Worm (Caenorhabditis elegans) whole organism, young adult: ENCODE measurements around the gene lips-2.

Experiments used
- D2030.7 ChIP-seq: fragments of 200-800 bp; sonication (Bioruptor generic); IDR thresholded peaks from 2 replicates; pipeline ENCODE4 v1.3.6; 2022; ENCODE audit warnings: missing genetic modification reagents, missing genetic modification characterization, missing compliant biosample characterization
- ZK185.1 ChIP-seq: sonication (generic microtip); optimal IDR thresholded peaks from 2 replicates; lab custom pipeline; 2016; ENCODE audit warnings: mild to moderate bottlenecking, missing genetic modification characterization, missing compliant biosample characterization; ENCODE audit not compliant: poor library complexity, severe bottlenecking

DNA sequence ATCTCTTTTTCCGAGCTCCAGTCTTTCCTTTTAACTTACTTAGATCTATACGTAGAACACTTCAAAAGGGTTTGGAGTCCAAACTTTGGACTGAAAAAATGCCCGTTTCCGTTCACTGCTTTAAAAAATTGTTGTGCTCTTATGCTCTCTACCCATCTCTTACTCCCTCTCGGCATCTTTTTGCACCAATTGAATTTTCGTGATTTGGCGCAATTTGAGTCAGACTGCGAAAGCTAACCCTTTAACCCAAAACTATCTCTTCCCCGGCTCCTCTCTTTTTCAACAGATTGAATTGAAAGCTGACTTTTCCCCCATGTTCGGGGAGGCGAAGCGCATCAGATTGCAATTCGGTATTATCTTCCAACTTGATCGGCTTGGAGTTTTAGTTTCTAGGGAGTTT, 33.4 kb upstream of the lips-2 start:
- TF ChIP-seq D2030.7 (no peak), ZK185.1 (tag; lab: Kevin White, UChicago) (no peak)
